Worm (Caenorhabditis elegans) whole organism, L2 larva: ENCODE data around the gene T10G3.1.

ENCODE experiments used
- egl-27 ChIP-seq: sonication (generic microtip); optimal IDR thresholded peaks from 3 replicates; lab custom pipeline; 2017; ENCODE audit warnings: missing biosample characterization, missing genetic modification reagents, missing genetic modification characterization

T10G3.1 gene

DNA sequence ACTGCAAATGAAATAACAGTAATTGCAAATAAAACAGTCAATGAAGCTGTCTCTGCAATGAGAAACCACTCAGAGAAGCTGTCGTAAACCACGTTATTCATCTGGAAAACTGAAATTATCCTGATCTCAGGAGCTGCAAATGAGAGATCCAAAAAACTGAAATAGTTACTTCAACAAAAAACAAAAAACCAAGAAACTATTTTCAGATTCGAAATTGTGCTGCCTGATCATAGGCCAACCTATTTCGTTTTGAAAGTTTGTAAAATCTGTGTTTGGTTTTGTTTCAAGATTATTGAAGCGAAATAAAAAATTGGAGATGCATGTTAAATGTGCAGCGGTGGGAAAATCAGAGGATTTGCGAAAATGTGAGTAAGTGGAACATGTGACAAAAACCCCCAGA lies 52.8 kb downstream of the T10G3.1 start, which contains the start of gene srv-8:
TSS of gene srv-8 (minus strand) at position 101 of the 400 bp plus-strand sequence.
- no peak for TF ChIP-seq egl-27 (tag; lab: Kevin White, UChicago)
